Fruit fly (Drosophila melanogaster): Measurements from ENCODE around the gene ND-75.

Gene ND-75

DNA sequence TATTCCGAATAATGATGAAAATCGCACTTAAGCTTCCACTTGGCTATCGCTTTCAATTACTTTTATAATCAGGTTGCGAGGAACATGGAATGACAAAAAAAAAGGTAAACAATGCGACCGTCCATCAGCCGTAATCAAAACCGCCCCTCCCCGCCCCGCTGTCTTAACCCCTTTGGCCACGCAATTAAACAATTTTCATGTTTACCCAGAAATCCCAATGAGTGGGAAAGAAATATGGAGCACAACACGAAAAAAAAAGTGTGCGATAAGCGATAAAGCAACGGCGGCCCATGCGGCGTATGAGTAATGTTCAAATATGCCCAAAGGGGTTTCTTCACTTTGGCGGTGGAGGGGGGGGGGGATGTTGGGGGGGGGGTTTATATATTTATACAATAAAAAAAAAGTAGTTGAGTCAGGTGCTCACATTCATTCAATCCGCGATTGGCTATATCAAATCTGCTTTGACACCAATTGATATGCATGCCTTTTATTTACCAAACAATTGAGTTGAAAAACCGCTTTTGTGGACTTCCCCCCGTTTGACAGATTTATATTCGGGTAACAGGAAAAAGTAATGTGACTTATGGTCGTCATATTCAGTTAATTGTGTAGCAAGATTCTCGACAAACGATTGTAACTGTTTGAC, 52.4 kb downstream of the ND-75 start (continued):
- TF ChIP-seq Hmr (GFP tag; optimal IDR thresholded peaks at IDR 0.05), result peak; percentile 47
- no peak for TF ChIP-seq HLH54F (GFP tag; optimal IDR thresholded peaks at IDR 0.05)
- no peak for TF ChIP-seq CG7786 (GFP tag; optimal IDR thresholded peaks at IDR 0.05)
- peak; percentile 92 for TF ChIP-seq mirr (GFP tag; optimal IDR thresholded peaks at IDR 0.05)
- no peak for TF ChIP-seq BtbVII (GFP tag; optimal IDR thresholded peaks at IDR 0.05)
